Worm (Caenorhabditis elegans): ENCODE results near the gene sgcb-1.

DNA sequence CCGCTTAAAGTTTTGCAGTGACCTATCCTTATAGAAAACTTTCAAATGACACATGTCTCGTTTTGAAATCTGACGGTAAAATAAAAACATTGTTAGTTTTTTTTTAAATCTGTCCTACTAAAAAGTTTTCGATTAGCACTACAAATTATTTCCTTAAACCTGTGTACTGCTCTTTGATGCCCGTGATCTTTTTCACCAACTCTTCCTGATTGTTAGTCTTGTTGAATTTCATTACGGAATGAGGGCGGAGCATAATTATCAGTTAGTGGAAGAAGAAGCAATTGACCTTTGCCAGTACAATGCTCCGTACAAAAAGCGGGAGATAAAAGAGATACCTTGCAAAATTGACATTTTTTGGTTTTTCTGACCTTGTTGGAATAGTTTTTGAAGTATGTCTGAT, 18.9 kb upstream of the sgcb-1 start, which contains the start of gene K01A2.4:
- TF ChIP-seq sptf-1 (tag; optimal IDR thresholded peaks at IDR 0.05) (no peak), M03D4.4 (tag; optimal IDR thresholded peaks at IDR 0.05) (no peak), snpc-4 (tag; optimal IDR thresholded peaks at IDR 0.05) (no peak), unc-62 (GFP tag; optimal IDR thresholded peaks at IDR 0.05) (no peak), pha-4 (tag; optimal IDR thresholded peaks at IDR 0.05) (no peak), nhr-12 (tag; optimal IDR thresholded peaks at IDR 0.05) (no peak), elt-1 (tag; optimal IDR thresholded peaks at IDR 0.05; ENCODE audit: borderline replicate concordance, insufficient read depth) (no peak), bed-3 (GFP tag; optimal IDR thresholded peaks at IDR 0.05) (no peak), nhr-76 (tag; optimal IDR thresholded peaks at IDR 0.05) (no peak)
